Fruit fly (Drosophila melanogaster): Measurements from ENCODE around the gene lz.

DNA sequence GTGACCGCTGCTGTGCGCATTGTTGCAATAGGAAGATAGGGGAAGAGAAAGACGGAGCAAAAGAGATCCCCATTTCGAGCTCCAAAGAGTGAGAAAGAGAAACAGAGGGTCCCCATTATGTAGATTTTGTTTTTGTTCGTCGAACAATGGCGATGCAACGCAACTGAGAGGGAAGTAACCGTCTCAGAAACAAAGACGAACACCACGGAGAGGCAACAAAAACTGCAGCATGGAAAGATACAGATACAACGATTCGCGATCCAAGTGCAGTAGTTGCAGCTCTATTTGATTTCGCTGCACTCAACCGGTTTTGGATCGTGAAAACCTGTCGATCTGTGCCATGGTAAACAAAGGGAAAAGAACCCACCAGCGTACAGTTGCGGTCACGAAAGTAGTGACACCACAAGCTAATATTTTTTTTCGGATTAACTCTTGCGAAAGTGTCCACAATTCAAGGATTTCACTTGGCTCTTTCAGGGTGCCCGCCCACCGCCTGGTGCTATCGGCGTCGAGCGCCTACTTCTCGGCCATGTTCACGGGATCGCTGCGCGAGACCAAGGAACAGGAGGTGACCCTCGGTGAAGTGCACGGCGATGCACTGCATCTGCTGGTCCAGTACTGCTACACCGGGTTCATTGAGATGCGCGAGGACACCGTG is 32.3 kb upstream of the lz start:
- no peak for TF ChIP-seq CG15710 (tag; optimal IDR thresholded peaks at IDR 0.05)
- TF ChIP-seq rn (GFP tag; IDR thresholded peaks at IDR 0.05) = no peak
- TF ChIP-seq Pif1A (GFP tag; optimal IDR thresholded peaks at IDR 0.05) = no peak
- no peak for TF ChIP-seq CG17806 (tag; optimal IDR thresholded peaks at IDR 0.05)
- TF ChIP-seq Snoo (tag; optimal IDR thresholded peaks at IDR 0.05) = no peak
- no peak for TF ChIP-seq D1 (tag; optimal IDR thresholded peaks at IDR 0.05)

All from whole organism, pupa.